Worm (Caenorhabditis elegans) whole organism, L2 larva: ENCODE measurements around the gene R08A2.5.
A peak's percentile ranks its signal among the peaks of the same experiment; 100 is the strongest.

Experiments
- ceh-16 ChIP-seq: fragments of 150-350 bp; optimal IDR thresholded peaks from 2 replicates; lab custom pipeline; 2014; ENCODE audit warnings: missing biosample characterization, missing genetic modification characterization
- egl-27 ChIP-seq: sonication (generic microtip); optimal IDR thresholded peaks from 3 replicates; lab custom pipeline; 2017; ENCODE audit warnings: missing biosample characterization, missing genetic modification reagents, missing genetic modification characterization
- elt-3 ChIP-seq: sonication (generic microtip); optimal IDR thresholded peaks from 2 replicates; lab custom pipeline; 2017; ENCODE audit warnings: missing biosample characterization, missing genetic modification characterization
- lin-39 ChIP-seq: fragments of 150-350 bp; optimal IDR thresholded peaks from 2 replicates; lab custom pipeline; 2014; ENCODE audit warnings: missing biosample characterization, missing genetic modification reagents, missing genetic modification characterization
- lsy-2 ChIP-seq, 2 experiments: fragments of 150-350 bp in 1 of 2; sonication (generic microtip) in 1 of 2; optimal IDR thresholded peaks; 2 replicates each; lab custom pipeline; 2014 to 2017; ENCODE audit warnings: missing biosample characterization in 2 of 2, missing genetic modification characterization in 2 of 2
- mbf-1 ChIP-seq: sonication (generic microtip); optimal IDR thresholded peaks from 2 replicates; lab custom pipeline; 2017; ENCODE audit warnings: missing biosample characterization, missing genetic modification characterization
- mdl-1 ChIP-seq, 2 experiments: fragments of 150-350 bp in 1 of 2; sonication (generic microtip) in 1 of 2; optimal IDR thresholded peaks; 2 replicates each; lab custom pipeline; 2017; ENCODE audit warnings: missing biosample characterization in 2 of 2, missing genetic modification characterization in 2 of 2
- nhr-11 ChIP-seq: fragments of 150-350 bp; optimal IDR thresholded peaks from 2 replicates; lab custom pipeline; 2014; ENCODE audit warnings: missing biosample characterization, missing genetic modification characterization
- sma-3 ChIP-seq: sonication (generic microtip); optimal IDR thresholded peaks from 2 replicates; lab custom pipeline; 2016; ENCODE audit warnings: missing genetic modification reagents, missing genetic modification characterization, missing compliant biosample characterization
- sma-9 ChIP-seq, 2 experiments: fragments of 150-350 bp in 1 of 2; sonication (generic microtip) in 1 of 2; optimal IDR thresholded peaks; 2 replicates each; lab custom pipeline; 2014 to 2016; ENCODE audit warnings: missing genetic modification characterization in 2 of 2, mild to moderate bottlenecking in 1 of 2, missing biosample characterization in 1 of 2, missing compliant biosample characterization in 1 of 2, missing genetic modification reagents in 1 of 2, moderate library complexity in 1 of 2
- snpc-4 ChIP-seq: fragments of 150-350 bp; optimal IDR thresholded peaks from 2 replicates; lab custom pipeline; 2014; ENCODE audit warnings: missing biosample characterization, missing genetic modification characterization
- unc-39 ChIP-seq: fragments of 150-350 bp; optimal IDR thresholded peaks from 2 replicates; lab custom pipeline; 2014; ENCODE audit warnings: missing biosample characterization, missing genetic modification characterization
- unc-62 ChIP-seq: fragments of 150-350 bp; optimal IDR thresholded peaks from 2 replicates; lab custom pipeline; 2014; ENCODE audit warnings: missing biosample characterization, missing genetic modification reagents, missing genetic modification characterization

- TF ChIP-seq unc-39 (tag; lab: Kevin White, UChicago) (no peak), nhr-11 (tag; lab: Kevin White, UChicago) (no peak), lin-39 (no peak), elt-3 (tag; lab: Kevin White, UChicago) (no peak), snpc-4 (tag; lab: Kevin White, UChicago) (peak; percentile 44), ceh-16 (no peak), sma-3 (GFP tag; lab: Kevin White, UChicago) (peak; percentile 23), unc-62 (GFP tag; lab: Kevin White, UChicago) (no peak), egl-27 (tag; lab: Kevin White, UChicago) (no peak), lsy-2 (tag; optimal IDR thresholded peaks at IDR 0.05; lab: Kevin White, UChicago) (peak; percentile 6 to 76), sma-9 (GFP tag; optimal IDR thresholded peaks at IDR 0.05; lab: Kevin White, UChicago) (peak; percentile 44), sma-9 (tag; optimal IDR thresholded peaks at IDR 0.05; lab: Kevin White, UChicago) (no peak), mdl-1 (tag; optimal IDR thresholded peaks at IDR 0.05; lab: Kevin White, UChicago) (no peak), mbf-1 (no peak)
Observed at ce11 chrV:14688097-14688912, 24.1 kb upstream of the R08A2.5 start, which contains the start of gene C47E8.11.
